Fruit fly (Drosophila melanogaster): ENCODE data around the gene tws.

tws gene

DNA sequence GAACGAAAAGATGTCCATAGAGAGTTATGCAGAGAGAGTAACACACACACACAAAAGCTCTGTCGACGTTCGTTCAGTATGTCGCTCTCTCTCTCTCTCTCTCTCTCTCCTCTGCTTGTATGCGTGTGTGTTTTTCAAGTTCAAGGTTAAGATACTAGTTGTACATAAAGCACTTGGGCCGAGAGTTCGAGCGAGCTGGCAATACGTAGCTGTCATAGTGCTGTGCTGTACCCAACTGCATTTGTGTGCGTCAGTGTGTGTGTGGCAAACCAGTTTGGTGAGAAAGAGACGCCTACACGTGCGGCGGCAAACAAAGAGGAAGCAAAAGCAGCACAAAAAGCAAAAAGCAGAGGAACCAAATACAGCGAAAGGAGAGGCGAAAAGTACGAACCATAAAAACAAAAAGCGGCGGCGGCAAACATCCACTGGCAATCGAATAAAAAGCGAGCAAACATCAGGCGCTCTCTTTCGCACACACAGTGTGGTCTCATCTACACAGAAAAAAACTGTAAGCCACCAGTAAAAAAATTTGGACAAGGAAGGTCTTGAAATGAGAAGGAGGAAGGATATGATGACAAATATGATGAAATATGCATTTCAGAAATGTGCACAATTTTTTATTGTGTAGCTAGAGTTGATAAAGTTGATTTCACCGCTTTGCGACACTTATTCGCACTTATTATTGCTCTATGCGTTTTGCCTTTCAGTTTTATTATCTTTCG, 52.2 kb downstream of the tws start (continued):
- TF ChIP-seq CG7368 (GFP tag; optimal IDR thresholded peaks at IDR 0.05) (peak; percentile 91), CG8119 (GFP tag; IDR thresholded peaks at IDR 0.05) (peak; percentile 91), dac (GFP tag; optimal IDR thresholded peaks at IDR 0.05) (peak; percentile 73), Ets96B (tag; optimal IDR thresholded peaks at IDR 0.05) (peak; percentile 90), Hr39 (GFP tag; optimal IDR thresholded peaks at IDR 0.05) (peak; percentile 92), fkh (GFP tag; optimal IDR thresholded peaks at IDR 0.05) (peak; percentile 79), CG3919 (GFP tag; optimal IDR thresholded peaks at IDR 0.05) (peak; percentile 95), eg (GFP tag; IDR thresholded peaks at IDR 0.05) (peak; percentile 94), CG3032 (tag; optimal IDR thresholded peaks at IDR 0.05) (peak; percentile 88), Eip78C (GFP tag) (peak; percentile 98), Hr4 (GFP tag; optimal IDR thresholded peaks at IDR 0.05) (peak; percentile 91), CG31627 (GFP tag; optimal IDR thresholded peaks at IDR 0.05) (peak; percentile 90), CG11294 (GFP tag; IDR thresholded peaks at IDR 0.05) (peak; percentile 87), esn (GFP tag; optimal IDR thresholded peaks at IDR 0.05) (peak; percentile 88)

DNA sequence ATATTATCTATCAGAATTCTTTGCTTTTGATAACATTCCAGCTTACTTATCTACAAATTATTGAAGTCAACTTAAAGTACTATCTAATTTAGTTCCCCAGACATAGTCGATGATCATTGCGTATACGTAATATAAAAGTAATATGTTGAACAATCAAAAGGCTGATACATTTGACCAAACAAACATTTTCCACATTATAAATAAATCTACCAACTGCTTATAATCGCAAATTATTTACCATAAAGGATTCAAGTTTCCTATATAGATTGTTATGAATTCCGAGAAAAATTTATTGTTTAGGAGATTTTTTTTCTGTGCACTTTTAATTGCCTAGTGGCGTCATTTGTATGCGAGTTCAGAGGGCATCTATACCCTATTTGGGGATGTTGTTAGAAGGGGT, 52.9 kb downstream of the tws start:
- 0 out of 2 replicates have a peak, but pooled peaks have one; percentile 9 for TF ChIP-seq CG11294 (GFP tag; IDR thresholded peaks at IDR 0.05)
- TF ChIP-seq achi (GFP tag; optimal IDR thresholded peaks at IDR 0.05) = no peak
- TF ChIP-seq Eip78C (GFP tag) = peak; percentile 75
- TF ChIP-seq CG10669 (GFP tag; optimal IDR thresholded peaks at IDR 0.05) = peak; percentile 7
- peak; percentile 3 for TF ChIP-seq acj6 (GFP tag; optimal IDR thresholded peaks at IDR 0.05)
- peak; percentile 3 for TF ChIP-seq Sox14 (GFP tag; optimal IDR thresholded peaks at IDR 0.05)
- no peak for TF ChIP-seq CG6854 (GFP tag; optimal IDR thresholded peaks at IDR 0.05)

DNA sequence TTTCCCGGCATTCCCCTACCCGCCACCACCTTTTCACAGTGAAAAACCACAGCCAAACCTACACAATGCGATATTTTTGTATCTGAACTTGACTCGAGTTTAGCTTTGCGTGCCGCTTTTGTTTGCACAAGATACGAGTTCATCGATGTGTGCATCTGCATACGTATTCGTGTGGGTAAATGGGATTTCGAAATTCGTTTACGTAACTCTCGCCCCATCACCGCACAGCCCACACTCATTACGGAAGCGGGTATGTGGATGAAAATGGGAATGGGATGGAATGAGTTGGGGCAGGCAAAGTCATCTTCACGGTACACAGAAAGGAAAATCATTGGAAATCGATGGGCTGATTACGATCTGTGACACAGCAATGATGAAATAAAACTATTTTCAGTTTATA, 53.4 kb downstream of the tws start:
- TF ChIP-seq ss (GFP tag; optimal IDR thresholded peaks at IDR 0.05) = peak in 1 of 2 experiments; percentile 18
- no peak for TF ChIP-seq Met (GFP tag; optimal IDR thresholded peaks at IDR 0.05)
- no peak for TF ChIP-seq eg (GFP tag; IDR thresholded peaks at IDR 0.05)
- peak; percentile 66 for TF ChIP-seq vri (GFP tag; optimal IDR thresholded peaks at IDR 0.05)
- no peak for TF ChIP-seq CG11762 (GFP tag; optimal IDR thresholded peaks at IDR 0.05; ENCODE audit: insufficient read depth)

DNA sequence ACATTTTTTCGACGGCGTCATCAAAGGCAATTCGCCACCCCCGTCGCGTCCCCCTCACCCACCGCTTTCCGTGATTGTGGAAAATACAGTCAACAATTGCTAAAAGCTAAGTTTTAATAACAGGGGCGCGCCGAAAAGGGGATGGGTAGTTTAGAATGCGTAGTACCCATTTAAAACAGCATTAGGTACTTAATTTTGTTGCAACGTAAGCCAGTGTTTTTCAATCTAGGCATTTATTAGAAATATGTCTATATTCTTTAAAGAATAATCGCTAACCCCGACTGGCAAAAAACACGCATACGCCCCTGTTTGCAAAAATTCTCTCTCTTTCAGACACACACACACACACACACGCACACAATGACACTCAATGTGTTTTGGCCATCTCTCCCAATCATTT, 54.7 kb downstream of the tws start:
- TF ChIP-seq CG34406 (GFP tag; optimal IDR thresholded peaks at IDR 0.05) = peak; percentile 67
- TF ChIP-seq CG4318 (GFP tag; optimal IDR thresholded peaks at IDR 0.05) = no peak
- TF ChIP-seq CG11902 (GFP tag; optimal IDR thresholded peaks at IDR 0.05) = peak; percentile 43
- TF ChIP-seq Hr38 (GFP tag; optimal IDR thresholded peaks at IDR 0.05) = no peak
- TF ChIP-seq CG6276 (GFP tag; optimal IDR thresholded peaks at IDR 0.05) = no peak
- peak; percentile 88 for TF ChIP-seq Met (GFP tag; optimal IDR thresholded peaks at IDR 0.05)
- no peak for TF ChIP-seq Eip93F (GFP tag; optimal IDR thresholded peaks at IDR 0.05)
- TF ChIP-seq CG6808 (GFP tag; optimal IDR thresholded peaks at IDR 0.05) = peak; percentile 12
- no peak for TF ChIP-seq Lpt (GFP tag; optimal IDR thresholded peaks at IDR 0.05)
- TF ChIP-seq dsx (GFP tag; optimal IDR thresholded peaks at IDR 0.05; ENCODE audit: poor library complexity, severe bottlenecking) = no peak
- peak; percentile 57 for TF ChIP-seq net (GFP tag; optimal IDR thresholded peaks at IDR 0.05)
- peak; percentile 6 for TF ChIP-seq dac (GFP tag; optimal IDR thresholded peaks at IDR 0.05)
- TF ChIP-seq CG3919 (GFP tag; optimal IDR thresholded peaks at IDR 0.05) = peak; percentile 34
- peak; percentile 67 for TF ChIP-seq pdm3 (GFP tag; optimal IDR thresholded peaks at IDR 0.05)
- TF ChIP-seq CG10631 (GFP tag; optimal IDR thresholded peaks at IDR 0.05) = peak; percentile 46
- peak; percentile 41 for TF ChIP-seq Ets96B (tag; optimal IDR thresholded peaks at IDR 0.05)
- peak; percentile 22 to 26 for TF ChIP-seq salr (GFP tag; optimal IDR thresholded peaks at IDR 0.05)
- peak; percentile 11 for TF ChIP-seq Hr4 (GFP tag; optimal IDR thresholded peaks at IDR 0.05)
- peak; percentile 58 for TF ChIP-seq CG8632 (GFP tag; optimal IDR thresholded peaks at IDR 0.05)
- peak; percentile 70 for TF ChIP-seq eg (GFP tag; IDR thresholded peaks at IDR 0.05)
- peak; percentile 49 for TF ChIP-seq Sox15 (GFP tag; optimal IDR thresholded peaks at IDR 0.05)
- no peak for TF ChIP-seq CG8119 (GFP tag; IDR thresholded peaks at IDR 0.05)
- peak; percentile 91 for TF ChIP-seq Hr39 (GFP tag; optimal IDR thresholded peaks at IDR 0.05)
- peak; percentile 88 for TF ChIP-seq esn (GFP tag; optimal IDR thresholded peaks at IDR 0.05)
- TF ChIP-seq CG11294 (GFP tag; IDR thresholded peaks at IDR 0.05) = peak; percentile 35; the same call in 1 of the 2 replicates
- TF ChIP-seq Smox (GFP tag; optimal IDR thresholded peaks at IDR 0.05) = peak; percentile 86
- peak; percentile 57 for TF ChIP-seq OdsH (GFP tag; optimal IDR thresholded peaks at IDR 0.05)
- no peak for TF ChIP-seq CG6854 (GFP tag; optimal IDR thresholded peaks at IDR 0.05)
- TF ChIP-seq CG15336 (GFP tag; IDR thresholded peaks at IDR 0.05) = peak; percentile 53
- no peak for TF ChIP-seq CG11762 (GFP tag; optimal IDR thresholded peaks at IDR 0.05; ENCODE audit: insufficient read depth)
- TF ChIP-seq CG9139 (GFP tag; optimal IDR thresholded peaks at IDR 0.05) = no peak
- TF ChIP-seq CG6792 (GFP tag; optimal IDR thresholded peaks at IDR 0.05) = peak; percentile 67
- TF ChIP-seq CG3032 (tag; optimal IDR thresholded peaks at IDR 0.05) = peak; percentile 52

Data from whole organism, prepupa.